Worm (Caenorhabditis elegans) whole organism, early embryonic: ENCODE data around the gene rsd-2.
"Not testable (repeated sequence)": the region's sequence is repeated elsewhere in the genome, so short reads cannot be mapped to it uniquely, and the experiment has no call there.

Experiments used
- B0310.2 ChIP-seq: sonication (generic microtip); optimal IDR thresholded peaks from 2 replicates; lab custom pipeline; 2016; ENCODE audit warnings: mild to moderate bottlenecking, missing genetic modification characterization, missing compliant biosample characterization
- F13C5.2 ChIP-seq: sonication (generic microtip); optimal IDR thresholded peaks from 2 replicates; lab custom pipeline; 2017; ENCODE audit warnings: mild to moderate bottlenecking, missing genetic modification characterization, inconsistent platforms, missing compliant biosample characterization
- ama-1 ChIP-seq: fragments of 150-350 bp; optimal IDR thresholded peaks from 2 replicates; lab custom pipeline; 2014

DNA sequence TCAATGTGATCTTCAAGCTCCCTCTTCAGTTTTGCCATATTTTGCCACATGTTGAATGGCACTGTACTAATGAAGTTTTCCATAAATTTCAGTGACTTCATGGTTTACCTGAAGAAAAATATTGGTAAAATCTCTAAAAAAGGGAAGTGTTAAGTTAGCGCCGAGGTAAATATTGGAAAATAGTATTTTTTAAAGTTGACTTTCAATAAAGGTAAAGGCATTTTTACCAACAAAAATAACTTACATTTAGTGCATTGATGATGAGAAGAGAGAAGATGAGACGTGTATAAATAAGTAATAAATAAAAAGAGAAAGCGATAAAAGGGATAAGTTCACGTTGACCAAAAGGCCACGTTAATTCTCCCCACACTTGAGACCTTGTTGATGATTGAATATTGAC lies 38.1 kb upstream of the rsd-2 start, which contains the start of gene Y45F10B.8:
- not testable (repeated sequence) for TF ChIP-seq F13C5.2 (tag; lab: Kevin White, UChicago); B0310.2 (tag; lab: Kevin White, UChicago); ama-1 (lab: Kevin White, UChicago)
